Worm (Caenorhabditis elegans) whole organism, late embryonic: ENCODE results near the gene spop-1.

Experiments used
- nfya-1 ChIP-seq: sonication (generic microtip); optimal IDR thresholded peaks from 2 replicates; lab custom pipeline; 2017; ENCODE audit warnings: missing genetic modification characterization, mild to moderate bottlenecking, missing compliant biosample characterization, antibody characterized with exemption, moderate library complexity
- nhr-11 ChIP-seq: fragments of 150-350 bp; optimal IDR thresholded peaks from 2 replicates; lab custom pipeline; 2014; ENCODE audit warnings: missing biosample characterization, missing genetic modification characterization
- rnt-1 ChIP-seq: sonication (generic microtip); optimal IDR thresholded peaks from 2 replicates; lab custom pipeline; 2016; ENCODE audit warnings: missing genetic modification characterization, missing compliant biosample characterization

- no peak for TF ChIP-seq nhr-11 (tag; lab: Kevin White, UChicago)
- TF ChIP-seq nfya-1 (tag; lab: Kevin White, UChicago), result no peak
- no peak for TF ChIP-seq rnt-1 (tag; lab: Kevin White, UChicago)
These were observed 12.8 kb downstream of the spop-1 start, which contains the start of gene T16H12.13 for ce11 chrIII:10085103-10085502.
